Fruit fly (Drosophila melanogaster) whole organism, embryonic: ENCODE data around the gene mts.

Experiments used
- Atf-2 ChIP-seq: fragments of 200-800 bp; sonication (Bioruptor generic); optimal IDR thresholded peaks from 2 replicates; lab custom pipeline; 2016; ENCODE audit warnings: missing biosample characterization, missing genetic modification characterization
- Blimp-1 ChIP-seq: fragments of 200-800 bp; sonication (Bioruptor generic); optimal IDR thresholded peaks from 3 replicates; lab custom pipeline; 2018; ENCODE audit warnings: missing biosample characterization, missing genetic modification characterization, mild to moderate bottlenecking, moderate library complexity, missing genetic modification reagents
- CG10267 ChIP-seq: fragments of 200-800 bp; sonication (Bioruptor generic); optimal IDR thresholded peaks from 2 replicates; lab custom pipeline; 2018; ENCODE audit warnings: missing biosample characterization, mild to moderate bottlenecking, missing genetic modification characterization, moderate library complexity
- CG10654 ChIP-seq: fragments of 200-800 bp; sonication (Bioruptor generic); optimal IDR thresholded peaks from 2 replicates; lab custom pipeline; 2016; ENCODE audit warnings: missing biosample characterization, missing genetic modification characterization
- CG13424 ChIP-seq: fragments of 200-800 bp; sonication (Bioruptor generic); optimal IDR thresholded peaks from 2 replicates; lab custom pipeline; 2019; ENCODE audit warnings: missing biosample characterization, mild to moderate bottlenecking, missing genetic modification characterization, moderate library complexity
- CG14710 ChIP-seq: fragments of 200-800 bp; sonication (Bioruptor generic); optimal IDR thresholded peaks from 3 replicates; lab custom pipeline; 2019; ENCODE audit warnings: missing biosample characterization, mild to moderate bottlenecking, missing genetic modification characterization, moderate library complexity
- CG15269 ChIP-seq: fragments of 200-800 bp; sonication (Bioruptor generic); optimal IDR thresholded peaks from 2 replicates; lab custom pipeline; 2018; ENCODE audit warnings: missing biosample characterization, mild to moderate bottlenecking, missing genetic modification characterization, moderate library complexity
- CG1529 ChIP-seq: fragments of 200-800 bp; sonication (Bioruptor generic); optimal IDR thresholded peaks from 3 replicates; lab custom pipeline; 2018; ENCODE audit warnings: missing biosample characterization, missing genetic modification characterization
- CG1603 ChIP-seq: fragments of 200-800 bp; sonication (Bioruptor generic); optimal IDR thresholded peaks from 2 replicates; lab custom pipeline; 2019; ENCODE audit warnings: missing biosample characterization, mild to moderate bottlenecking, missing genetic modification characterization, moderate library complexity
- CG2116 ChIP-seq: fragments of 200-800 bp; sonication (Bioruptor generic); optimal IDR thresholded peaks from 3 replicates; lab custom pipeline; 2018; ENCODE audit warnings: missing biosample characterization, mild to moderate bottlenecking, missing genetic modification characterization
- CG3065 ChIP-seq: fragments of 200-800 bp; sonication (Bioruptor generic); optimal IDR thresholded peaks from 2 replicates; lab custom pipeline; 2016; ENCODE audit warnings: missing biosample characterization, missing genetic modification characterization
- CG31224 ChIP-seq: fragments of 200-800 bp; sonication (Bioruptor generic); IDR thresholded peaks from 2 replicates; pipeline ENCODE4 v1.3.6; 2022; ENCODE audit warnings: missing biosample characterization, missing genetic modification characterization
- CG34224 ChIP-seq: fragments of 200-800 bp; sonication (Bioruptor generic); IDR thresholded peaks from 3 replicates; pipeline ENCODE4 v1.3.6; 2022; ENCODE audit warnings: missing biosample characterization, missing genetic modification characterization; ENCODE audit not compliant: partially characterized antibody
- CG4820 ChIP-seq: fragments of 200-800 bp; sonication (Bioruptor generic); optimal IDR thresholded peaks from 3 replicates; lab custom pipeline; 2016; ENCODE audit warnings: missing biosample characterization, missing genetic modification characterization
- CG8388 ChIP-seq: fragments of 200-800 bp; sonication (Bioruptor generic); optimal IDR thresholded peaks from 2 replicates; lab custom pipeline; 2019; ENCODE audit warnings: missing biosample characterization, mild to moderate bottlenecking, missing genetic modification characterization, moderate library complexity
- CG9215 ChIP-seq: fragments of 200-800 bp; sonication (Bioruptor generic); IDR thresholded peaks from 2 replicates; pipeline ENCODE4 v1.3.6; 2022; ENCODE audit warnings: missing biosample characterization, missing genetic modification characterization
- D19A ChIP-seq: fragments of 200-800 bp; optimal IDR thresholded peaks from 3 replicates; lab custom pipeline; 2019; ENCODE audit warnings: missing biosample characterization, mild to moderate bottlenecking, missing genetic modification characterization, moderate library complexity
- Fer1 ChIP-seq: fragments of 200-800 bp; sonication (Bioruptor generic); optimal IDR thresholded peaks from 2 replicates; lab custom pipeline; 2017; ENCODE audit warnings: missing biosample characterization, mild to moderate bottlenecking, missing genetic modification characterization
- Fer2 ChIP-seq: fragments of 200-800 bp; sonication (Bioruptor generic); optimal IDR thresholded peaks from 2 replicates; lab custom pipeline; 2018; ENCODE audit warnings: missing biosample characterization, mild to moderate bottlenecking, missing genetic modification characterization, moderate library complexity
- H2.0 ChIP-seq: fragments of 200-800 bp; sonication (Bioruptor generic); IDR thresholded peaks from 2 replicates; pipeline ENCODE4 v1.3.6; 2022; ENCODE audit warnings: missing biosample characterization, missing genetic modification characterization
- HLH3B ChIP-seq: fragments of 200-800 bp; sonication (Bioruptor generic); IDR thresholded peaks from 2 replicates; pipeline ENCODE4 v1.3.6; 2022; ENCODE audit warnings: missing biosample characterization, missing genetic modification characterization
- Hmr ChIP-seq: fragments of 200-800 bp; sonication (Bioruptor generic); optimal IDR thresholded peaks from 3 replicates; lab custom pipeline; 2017; ENCODE audit warnings: mild to moderate bottlenecking, missing biosample characterization, missing genetic modification reagents, missing genetic modification characterization
- Lhr ChIP-seq: fragments of 200-800 bp; sonication (Bioruptor generic); optimal IDR thresholded peaks from 3 replicates; lab custom pipeline; 2017; ENCODE audit warnings: mild to moderate bottlenecking, missing biosample characterization, missing genetic modification reagents, missing genetic modification characterization
- Neu2 ChIP-seq: fragments of 200-800 bp; sonication (Bioruptor generic); optimal IDR thresholded peaks from 3 replicates; lab custom pipeline; 2016; ENCODE audit warnings: missing biosample characterization, missing genetic modification characterization, borderline replicate concordance
- Ptx1 ChIP-seq: fragments of 200-800 bp; sonication (Bioruptor generic); IDR thresholded peaks from 2 replicates; pipeline ENCODE4 v1.3.6; 2022; ENCODE audit warnings: missing biosample characterization, missing genetic modification characterization
- Sox100B ChIP-seq: fragments of 200-800 bp; sonication (Bioruptor generic); optimal IDR thresholded peaks from 3 replicates; lab custom pipeline; 2018; ENCODE audit warnings: missing biosample characterization, mild to moderate bottlenecking, missing genetic modification characterization
- Xbp1 ChIP-seq: fragments of 200-800 bp; sonication (Bioruptor generic); optimal IDR thresholded peaks from 3 replicates; lab custom pipeline; 2016; ENCODE audit warnings: missing biosample characterization, mild to moderate bottlenecking, missing genetic modification characterization
- Xrp1 ChIP-seq: fragments of 200-800 bp; sonication (Bioruptor generic); IDR thresholded peaks from 2 replicates; pipeline ENCODE4 v1.3.6; 2022; ENCODE audit warnings: missing biosample characterization, missing genetic modification characterization
- ab ChIP-seq: fragments of 200-800 bp; sonication (Bioruptor generic); optimal IDR thresholded peaks from 2 replicates; lab custom pipeline; 2016; ENCODE audit warnings: missing biosample characterization, missing genetic modification characterization
- ap ChIP-seq: fragments of 200-800 bp; sonication (Bioruptor generic); IDR thresholded peaks from 2 replicates; pipeline ENCODE4 v1.3.6; 2022; ENCODE audit warnings: missing biosample characterization, missing genetic modification characterization
- bcd ChIP-seq: fragments of 200-800 bp; sonication (Bioruptor generic); optimal IDR thresholded peaks from 2 replicates; lab custom pipeline; 2017; ENCODE audit warnings: missing biosample characterization, mild to moderate bottlenecking, missing genetic modification characterization
- chn ChIP-seq: fragments of 200-800 bp; sonication (Bioruptor generic); optimal IDR thresholded peaks from 2 replicates; lab custom pipeline; 2016; ENCODE audit warnings: missing biosample characterization, missing genetic modification characterization
- dmrt99B ChIP-seq: fragments of 200-800 bp; sonication (Bioruptor generic); optimal IDR thresholded peaks from 2 replicates; lab custom pipeline; 2018; ENCODE audit warnings: missing biosample characterization, mild to moderate bottlenecking, missing genetic modification characterization, moderate library complexity
- ems ChIP-seq: fragments of 200-800 bp; sonication (Bioruptor generic); optimal IDR thresholded peaks from 3 replicates; lab custom pipeline; 2016; ENCODE audit warnings: missing biosample characterization, missing genetic modification characterization
- en ChIP-seq: fragments of 200-800 bp; sonication (Bioruptor generic); optimal IDR thresholded peaks from 2 replicates; lab custom pipeline; 2016; ENCODE audit warnings: missing biosample characterization, missing genetic modification characterization
- eve ChIP-seq, 2 experiments: fragments of >200 bp; optimal IDR thresholded peaks; 2 replicates each; lab custom pipeline; 2017; ENCODE audit warnings: missing biosample characterization in 2 of 2, missing genetic modification characterization in 2 of 2
- fd3F ChIP-seq: fragments of 200-800 bp; sonication (Bioruptor generic); optimal IDR thresholded peaks from 2 replicates; lab custom pipeline; 2018; ENCODE audit warnings: missing biosample characterization, mild to moderate bottlenecking, missing genetic modification characterization, moderate library complexity
- ftz-f1 ChIP-seq: fragments of 200-800 bp; sonication (Bioruptor generic); optimal IDR thresholded peaks from 2 replicates; lab custom pipeline; 2016; ENCODE audit warnings: missing biosample characterization, missing genetic modification characterization
- grau ChIP-seq: fragments of 200-800 bp; optimal IDR thresholded peaks from 3 replicates; lab custom pipeline; 2019; ENCODE audit warnings: missing biosample characterization, mild to moderate bottlenecking, missing genetic modification characterization, moderate library complexity
- gsb-n ChIP-seq: fragments of 200-800 bp; sonication (Bioruptor generic); optimal IDR thresholded peaks from 3 replicates; lab custom pipeline; 2018; ENCODE audit warnings: missing biosample characterization, mild to moderate bottlenecking, missing genetic modification characterization
- hkb ChIP-seq, 2 experiments: fragments of 200-800 bp in 1 of 2; fragments of >200 bp in 1 of 2; sonication (Bioruptor generic) in 1 of 2; IDR thresholded peaks in 1 of 2; optimal IDR thresholded peaks in 1 of 2; 2 replicates each; pipeline versions ENCODE4 v1.3.6 to Lab custom; 2017 to 2022; ENCODE audit warnings: missing biosample characterization in 1 of 2, missing genetic modification characterization in 1 of 2
- ken ChIP-seq: fragments of 200-800 bp; sonication (Bioruptor generic); IDR thresholded peaks from 3 replicates; pipeline ENCODE4 v1.3.6; 2022; ENCODE audit warnings: missing biosample characterization, missing genetic modification characterization
- lab ChIP-seq: fragments of 200-800 bp; sonication (Bioruptor generic); optimal IDR thresholded peaks from 3 replicates; lab custom pipeline; 2017; ENCODE audit warnings: missing biosample characterization, missing genetic modification characterization, mild to moderate bottlenecking, moderate library complexity, missing genetic modification reagents
- lola ChIP-seq, 3 experiments: fragments of >200 bp in 2 of 3; fragments of 200-800 bp in 1 of 3; sonication (Bioruptor generic) in 1 of 3; optimal IDR thresholded peaks; 2 replicates each; lab custom pipeline; 2017 to 2019; ENCODE audit warnings: missing biosample characterization in 3 of 3, missing genetic modification characterization in 3 of 3, mild to moderate bottlenecking in 1 of 3, moderate library complexity in 1 of 3
- maf-S ChIP-seq: fragments of 200-800 bp; sonication (Bioruptor generic); optimal IDR thresholded peaks from 2 replicates; lab custom pipeline; 2016; ENCODE audit warnings: missing biosample characterization, missing genetic modification characterization
- salm ChIP-seq: fragments of 200-800 bp; sonication (Bioruptor generic); optimal IDR thresholded peaks from 2 replicates; lab custom pipeline; 2018; ENCODE audit warnings: missing biosample characterization, mild to moderate bottlenecking, missing genetic modification characterization
- sens ChIP-seq: fragments of 200-800 bp; sonication (Bioruptor generic); peaks from one replicate; lab custom pipeline; 2016; ENCODE audit warnings: missing biosample characterization, missing genetic modification characterization
- unpg ChIP-seq: fragments of 200-800 bp; sonication (Bioruptor generic); optimal IDR thresholded peaks from 3 replicates; lab custom pipeline; 2018; ENCODE audit warnings: missing biosample characterization, mild to moderate bottlenecking, missing genetic modification characterization, moderate library complexity
- zen ChIP-seq: fragments of 200-800 bp; sonication (Bioruptor generic); optimal IDR thresholded peaks from 3 replicates; lab custom pipeline; 2018; ENCODE audit warnings: missing biosample characterization, mild to moderate bottlenecking, missing genetic modification characterization, moderate library complexity

Gene mts

DNA sequence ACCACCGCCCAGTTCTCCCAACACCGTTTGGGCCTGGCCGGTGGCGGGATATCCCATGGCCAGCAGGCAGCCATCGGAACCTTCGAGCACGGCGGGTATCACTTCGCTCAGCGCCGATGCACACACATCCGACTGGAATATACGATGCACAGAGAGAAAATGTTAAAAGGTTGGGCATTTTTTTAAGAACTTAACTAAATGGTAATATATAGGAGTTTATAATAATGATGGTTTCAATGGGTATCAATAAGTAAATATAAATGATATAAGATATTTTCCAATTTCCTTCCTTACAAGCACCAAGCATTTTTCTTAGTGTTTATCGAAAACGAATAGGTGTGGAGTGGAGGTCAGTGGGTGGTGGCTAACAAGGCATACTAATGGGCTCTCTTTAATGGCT, 24.2 kb downstream of the mts start (continued):
- peak; percentile 22 for TF ChIP-seq zen (tag; lab: Kevin White, UChicago)
- 0 out of 2 replicates have a peak, but pooled peaks have one; percentile 20 for TF ChIP-seq H2.0
- no peak for TF ChIP-seq CG4820 (GFP tag; lab: Kevin White, UChicago)
- TF ChIP-seq fd3F = no peak
- no peak for TF ChIP-seq CG31224 (GFP tag; lab: Robert Waterston, UW)
- no peak for TF ChIP-seq CG1529 (GFP tag; lab: Kevin White, UChicago)
- TF ChIP-seq dmrt99B = peak; percentile 64
- no peak for TF ChIP-seq CG3065
- no peak for TF ChIP-seq maf-S (GFP tag; lab: Kevin White, UChicago)
- TF ChIP-seq CG2116 (GFP tag; lab: Kevin White, UChicago) = no peak
- TF ChIP-seq Hmr (GFP tag; lab: Kevin White, UChicago) = peak; percentile 52
- TF ChIP-seq Blimp-1 = peak; percentile 63
- no peak for TF ChIP-seq ap (GFP tag; lab: Robert Waterston, UW)
- no peak for TF ChIP-seq salm (tag; lab: Kevin White, UChicago)
- TF ChIP-seq CG9215 = peak; percentile 32; the same call in 1 of the 2 replicates
- TF ChIP-seq chn (GFP tag; lab: Kevin White, UChicago) = peak; percentile 12
- TF ChIP-seq hkb (optimal IDR thresholded peaks at IDR 0.05; lab: Kevin White, UChicago) = no peak
- TF ChIP-seq hkb (GFP tag; IDR thresholded peaks at IDR 0.05; lab: Robert Waterston, UW) = peak; percentile 38; the same call in 1 of the 2 replicates
- TF ChIP-seq CG8388 = peak; percentile 28
- TF ChIP-seq CG1603 (tag; lab: Kevin White, UChicago) = peak; percentile 24
- no peak for TF ChIP-seq CG34224 (GFP tag; lab: Robert Waterston, UW)
- TF ChIP-seq Atf-2 (GFP tag; lab: Kevin White, UChicago) = no peak
- peak; percentile 39 for TF ChIP-seq unpg (GFP tag; lab: Kevin White, UChicago)
- TF ChIP-seq CG10267 (tag; lab: Kevin White, UChicago) = peak; percentile 29
- TF ChIP-seq Neu2 (GFP tag; lab: Kevin White, UChicago) = no peak
- peak; percentile 61; the same call in 1 of the 2 replicates for TF ChIP-seq Xrp1 (GFP tag; lab: Robert Waterston, UW)
- peak; percentile 15 for TF ChIP-seq bcd (GFP tag; lab: Kevin White, UChicago)
- TF ChIP-seq en (GFP tag; lab: Kevin White, UChicago) = no peak
- 0 out of 2 replicates have a peak, but pooled peaks have one; percentile 10 for TF ChIP-seq Ptx1
- peak; percentile 28 for TF ChIP-seq D19A (tag; lab: Kevin White, UChicago)
- TF ChIP-seq ab = no peak
- peak; percentile 46 for TF ChIP-seq grau (tag; lab: Kevin White, UChicago)
- peak; percentile 29 for TF ChIP-seq CG14710
- TF ChIP-seq Xbp1 (GFP tag; lab: Kevin White, UChicago) = peak; percentile 23
- TF ChIP-seq ftz-f1 = no peak
- TF ChIP-seq ems (GFP tag; lab: Kevin White, UChicago) = no peak
- TF ChIP-seq Fer2 (tag; lab: Kevin White, UChicago) = no peak
- no peak for TF ChIP-seq CG10654 (GFP tag; lab: Kevin White, UChicago)
- TF ChIP-seq ken = 0 out of 3 replicates have a peak, but pooled peaks have one; percentile 10
- TF ChIP-seq CG13424 (tag; lab: Kevin White, UChicago) = peak; percentile 9
- TF ChIP-seq lola (GFP tag; optimal IDR thresholded peaks at IDR 0.05; lab: Kevin White, UChicago) = peak in 1 of 3 experiments; percentile 23
- TF ChIP-seq gsb-n (tag; lab: Kevin White, UChicago) = no peak
- peak; percentile 35 for TF ChIP-seq CG15269 (tag; lab: Kevin White, UChicago)
- peak; percentile 52 for TF ChIP-seq HLH3B (GFP tag; lab: Robert Waterston, UW)
- TF ChIP-seq eve (GFP tag; optimal IDR thresholded peaks at IDR 0.05; lab: Kevin White, UChicago) = peak in 1 of 2 experiments; percentile 43
- TF ChIP-seq Sox100B = peak; percentile 8
- peak; percentile 59 for TF ChIP-seq lab (GFP tag; lab: Kevin White, UChicago)
- peak; percentile 53 for TF ChIP-seq Fer1 (GFP tag; lab: Kevin White, UChicago)
- peak; percentile 79 for TF ChIP-seq sens
- no peak for TF ChIP-seq Lhr (GFP tag; lab: Kevin White, UChicago)
